Fruit fly (Drosophila melanogaster): Measurements from ENCODE around the gene CG34279.

CG34279 gene

DNA sequence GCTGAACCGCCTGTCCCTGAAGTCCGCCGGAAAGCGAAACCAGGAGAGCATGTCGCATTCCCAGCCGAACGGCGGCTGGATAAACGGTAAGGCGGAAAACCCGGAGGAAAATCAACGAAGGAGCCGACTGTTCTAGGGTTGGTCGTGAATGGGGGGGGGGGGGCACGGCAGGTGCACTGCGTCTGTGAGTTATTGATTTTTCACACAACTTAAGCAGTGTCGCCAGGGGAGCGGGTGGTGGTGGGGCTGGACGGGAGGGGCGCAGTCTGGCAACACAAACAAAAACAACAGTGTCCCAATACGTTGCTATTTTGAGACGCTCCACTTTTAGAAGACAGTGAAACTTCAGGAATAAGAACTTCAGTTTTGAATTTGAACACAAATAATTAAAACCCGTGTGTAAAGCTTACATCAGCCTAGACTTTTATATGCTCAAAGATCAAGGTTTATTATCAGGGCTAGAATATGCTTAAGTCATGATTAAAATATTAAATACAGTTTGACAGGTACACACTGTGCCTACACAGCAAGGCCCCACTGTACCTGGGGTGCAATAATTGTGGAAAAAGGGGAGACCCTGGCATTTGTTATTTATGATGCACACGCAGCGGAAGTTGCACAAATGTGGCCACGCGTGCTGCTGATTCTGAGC is 16.8 kb downstream of the CG34279 start:
- TF ChIP-seq CTCF (optimal IDR thresholded peaks at IDR 0.05), result no peak

DNA sequence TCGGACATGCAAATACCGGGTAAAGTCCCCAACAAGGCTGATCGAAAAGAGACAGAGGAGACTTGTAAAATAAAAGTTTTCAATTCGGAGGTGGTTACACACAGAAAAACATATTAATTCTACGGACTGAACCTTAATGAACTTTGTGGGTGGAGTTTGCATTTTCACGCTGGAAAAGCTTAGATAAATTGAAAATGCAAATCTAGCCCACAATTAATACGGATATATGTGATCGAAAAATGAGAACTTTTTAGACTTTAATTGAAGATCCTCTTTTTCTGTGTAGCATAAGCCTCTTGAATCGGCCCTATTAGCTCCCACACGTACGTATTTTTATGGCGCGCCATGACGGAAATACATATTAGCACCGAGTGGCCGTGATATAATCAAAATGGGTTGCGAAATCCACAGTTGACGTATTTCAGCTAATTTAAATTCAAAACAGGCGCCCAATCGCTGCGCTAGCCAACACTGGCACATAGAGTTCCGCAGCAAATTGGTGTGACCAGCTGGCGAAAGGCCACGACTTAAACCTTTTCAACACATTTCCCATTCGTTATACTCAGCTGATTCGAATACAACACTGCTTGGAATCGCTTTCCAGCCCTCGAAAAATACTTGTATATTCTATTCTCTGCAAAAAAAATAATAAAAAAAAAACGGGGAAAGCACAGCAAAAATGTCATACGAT is 17.6 kb downstream of the CG34279 start:
- peak in 1 of 2 experiments; percentile 12 for TF ChIP-seq CTCF (optimal IDR thresholded peaks at IDR 0.05)
- no peak for TF ChIP-seq CG8478 (optimal IDR thresholded peaks at IDR 0.05)

DNA sequence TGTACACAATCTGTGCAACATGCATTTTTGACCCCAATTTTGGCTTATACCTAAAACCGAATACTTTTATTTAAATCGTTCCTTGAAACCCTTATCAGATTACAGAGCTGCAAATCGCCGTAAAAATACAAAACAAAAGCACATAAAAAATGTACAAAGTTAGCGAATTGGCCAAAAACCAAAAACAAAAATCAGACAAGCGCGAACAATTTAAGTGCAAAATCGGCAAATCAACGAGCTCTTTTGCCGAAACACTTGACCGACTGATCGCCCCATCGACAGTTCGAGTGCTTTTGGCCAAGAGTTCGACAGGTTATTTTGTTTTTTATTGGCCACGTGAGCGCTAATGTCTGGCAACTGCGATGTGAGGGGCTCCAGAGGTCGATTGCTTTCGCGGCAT is 21.2 kb downstream of the CG34279 start:
- TF ChIP-seq CTCF (optimal IDR thresholded peaks at IDR 0.05) (no peak), CG8478 (optimal IDR thresholded peaks at IDR 0.05) (no peak)

DNA sequence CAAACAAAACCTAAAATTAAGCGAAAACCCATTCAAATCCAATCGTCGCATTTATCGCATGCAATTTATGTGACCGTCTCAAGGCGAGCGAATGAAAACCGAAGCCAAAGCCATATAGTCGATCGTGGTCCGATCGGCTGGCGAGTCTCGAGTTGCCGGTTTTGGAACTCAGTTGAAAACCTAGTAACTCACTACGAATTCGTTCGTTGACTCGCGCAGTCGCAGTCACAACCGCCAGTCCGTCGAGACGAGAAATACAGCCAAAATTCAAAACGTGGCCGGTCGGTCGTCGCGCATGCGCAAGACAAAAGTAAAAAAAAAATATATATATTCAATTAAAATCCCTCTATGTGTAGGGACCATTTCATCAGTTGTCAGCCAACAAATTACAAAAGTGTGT is 23.3 kb downstream of the CG34279 start, which contains the start of gene lute:
Gene lute (plus strand): TSS at position 203 of the 400 bp plus-strand sequence.
- TF ChIP-seq CTCF (optimal IDR thresholded peaks at IDR 0.05) (no peak), CG8478 (optimal IDR thresholded peaks at IDR 0.05) (no peak)

DNA sequence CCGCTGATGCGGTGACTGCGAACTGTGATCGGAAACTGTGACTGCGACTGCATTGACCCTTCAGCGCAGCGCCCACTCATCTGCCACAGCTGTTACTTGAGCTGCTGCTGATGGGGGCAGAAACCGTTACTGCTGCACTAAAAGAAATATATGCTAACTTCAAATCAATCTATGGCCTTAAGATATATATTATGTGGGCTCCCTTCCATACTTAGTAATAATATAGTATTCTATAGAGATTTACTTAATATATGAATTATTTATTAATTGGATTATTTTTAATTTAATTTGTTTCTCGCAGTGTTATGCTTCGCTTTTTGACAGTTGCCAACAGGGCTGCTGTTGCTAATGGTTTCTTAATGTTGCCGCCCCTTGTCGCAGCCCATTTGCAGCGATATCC is 24.0 kb downstream of the CG34279 start:
- no peak for TF ChIP-seq CTCF (optimal IDR thresholded peaks at IDR 0.05)
- TF ChIP-seq CG8478 (optimal IDR thresholded peaks at IDR 0.05), result no peak

DNA sequence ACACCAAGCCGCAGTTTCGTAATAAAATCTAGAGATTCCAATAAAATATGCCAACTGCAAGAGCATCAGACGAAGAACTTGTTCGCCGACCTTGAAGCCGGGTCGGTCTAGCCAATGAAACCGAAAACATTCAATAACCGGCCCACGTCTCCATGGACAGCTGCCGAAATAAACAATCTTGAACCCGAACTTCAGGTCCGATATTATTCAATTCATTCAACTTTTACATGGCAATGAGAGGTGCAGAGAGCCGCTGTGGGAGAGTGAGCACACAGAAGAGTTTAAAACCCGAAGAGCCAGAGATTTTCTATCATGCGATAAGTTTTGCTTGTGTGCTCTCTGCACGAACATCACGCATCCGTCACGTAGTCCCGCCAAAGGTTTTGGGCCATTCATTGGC is 25.6 kb downstream of the CG34279 start:
- TF ChIP-seq CG8478 (optimal IDR thresholded peaks at IDR 0.05), result no peak
- no peak for TF ChIP-seq CTCF (optimal IDR thresholded peaks at IDR 0.05)

DNA sequence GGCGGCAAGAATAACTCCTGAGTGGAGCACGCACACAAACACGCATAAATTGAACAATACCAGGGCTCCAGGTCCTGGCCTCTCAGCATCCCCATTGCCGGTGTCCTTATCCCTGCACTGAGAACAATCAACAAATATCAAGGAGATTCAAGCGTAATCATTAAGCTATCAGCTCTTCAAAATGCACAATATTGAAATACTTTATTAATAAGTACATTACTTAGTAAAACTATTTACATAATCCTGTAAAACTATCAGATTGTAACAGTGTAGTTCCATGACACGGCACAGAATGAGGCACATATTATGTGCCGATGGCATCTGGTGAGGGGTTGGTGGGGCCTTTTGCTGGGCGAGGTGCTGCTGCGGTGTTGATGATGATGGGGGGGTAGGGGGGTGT is 32.0 kb downstream of the CG34279 start:
- TF ChIP-seq CTCF (optimal IDR thresholded peaks at IDR 0.05) (no peak), CG8478 (optimal IDR thresholded peaks at IDR 0.05) (no peak)

DNA sequence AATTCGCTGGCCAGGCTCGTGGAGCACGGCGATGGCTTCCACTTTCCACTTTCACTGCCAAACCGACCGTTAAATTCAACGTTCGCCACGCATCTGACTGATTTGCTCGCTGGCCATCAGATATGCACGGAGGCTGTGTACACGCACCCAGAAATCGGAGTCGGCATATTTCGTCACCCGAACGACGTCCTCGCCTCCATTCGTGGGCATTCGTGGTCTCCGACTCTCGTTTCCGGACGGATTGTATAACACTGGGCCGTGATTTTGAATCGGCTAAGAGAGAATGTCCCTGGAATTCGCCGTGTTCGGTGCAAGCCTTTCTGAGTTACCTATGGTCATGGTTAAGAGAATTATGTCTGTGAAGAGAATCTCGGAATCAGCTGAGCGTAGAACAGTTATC is 37.1 kb downstream of the CG34279 start, which contains the start of gene beat-IIa:
Gene beat-IIa (minus strand): TSS at position 97 of the 400 bp plus-strand sequence.
- TF ChIP-seq CTCF (optimal IDR thresholded peaks at IDR 0.05) (no peak), CG8478 (optimal IDR thresholded peaks at IDR 0.05) (no peak)

DNA sequence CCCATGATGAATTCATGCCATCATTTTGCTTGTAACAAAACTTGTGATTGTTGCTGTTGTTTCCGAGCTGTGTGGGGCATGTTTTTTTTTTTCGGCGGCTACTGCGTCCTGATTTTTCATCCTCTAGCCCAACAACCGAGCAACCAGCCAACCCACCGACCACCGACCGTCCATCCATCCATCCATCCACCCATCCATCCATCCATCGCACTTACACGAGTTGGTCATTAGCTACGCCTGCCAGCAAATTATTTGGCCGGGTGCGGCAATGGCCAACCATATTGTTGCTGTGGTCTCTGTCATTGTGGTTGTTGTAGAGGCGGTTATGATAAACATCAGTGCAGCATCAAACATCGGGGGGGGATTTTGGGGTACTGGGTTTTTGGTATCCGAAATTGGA is 43.7 kb downstream of the CG34279 start:
- no peak for TF ChIP-seq CTCF (optimal IDR thresholded peaks at IDR 0.05)
- TF ChIP-seq CG8478 (optimal IDR thresholded peaks at IDR 0.05), result no peak

Data from S2 (cell line).